Worm (Caenorhabditis elegans) whole organism, early embryonic: ENCODE data around the gene mul-1.
"Not testable (repeated sequence)": the region's sequence is repeated elsewhere in the genome, so short reads cannot be mapped to it uniquely, and the experiment has no call there.

Experiments
- B0310.2 ChIP-seq: sonication (generic microtip); optimal IDR thresholded peaks from 2 replicates; lab custom pipeline; 2016; ENCODE audit warnings: mild to moderate bottlenecking, missing genetic modification characterization, missing compliant biosample characterization
- F13C5.2 ChIP-seq: sonication (generic microtip); optimal IDR thresholded peaks from 2 replicates; lab custom pipeline; 2017; ENCODE audit warnings: mild to moderate bottlenecking, missing genetic modification characterization, inconsistent platforms, missing compliant biosample characterization
- aly-1 ChIP-seq: sonication (generic microtip); optimal IDR thresholded peaks from 2 replicates; lab custom pipeline; 2016; ENCODE audit warnings: missing genetic modification characterization, missing compliant biosample characterization
- ama-1 ChIP-seq: fragments of 150-350 bp; optimal IDR thresholded peaks from 2 replicates; lab custom pipeline; 2014
- ceh-13 ChIP-seq: fragments of 200-800 bp; sonication (Bioruptor generic); optimal IDR thresholded peaks from 2 replicates; lab custom pipeline; 2018; ENCODE audit warnings: mild to moderate bottlenecking, missing genetic modification characterization, missing compliant biosample characterization
- ceh-36 ChIP-seq: sonication (generic microtip); optimal IDR thresholded peaks from 2 replicates; lab custom pipeline; 2016; ENCODE audit warnings: missing genetic modification characterization, inconsistent platforms, missing compliant biosample characterization
- ets-7 ChIP-seq: sonication (generic microtip); optimal IDR thresholded peaks from 2 replicates; lab custom pipeline; 2016; ENCODE audit warnings: missing genotype, missing genetic modification characterization, missing compliant biosample characterization
- flt-1 ChIP-seq: fragments of 200-800 bp; sonication (Bioruptor generic); IDR thresholded peaks from 2 replicates; pipeline ENCODE4 v1.3.6; 2022; ENCODE audit warnings: missing genetic modification characterization, missing compliant biosample characterization
- hmbx-1 ChIP-seq: sonication (generic microtip); optimal IDR thresholded peaks from 2 replicates; lab custom pipeline; 2016; ENCODE audit warnings: mild to moderate bottlenecking, missing genetic modification characterization, missing compliant biosample characterization
- hmg-4 ChIP-seq: fragments of 200-800 bp; sonication (Bioruptor generic); optimal IDR thresholded peaks from 2 replicates; lab custom pipeline; 2018; ENCODE audit warnings: mild to moderate bottlenecking, missing genetic modification characterization, missing compliant biosample characterization
- hnd-1 ChIP-seq: sonication (generic microtip); optimal IDR thresholded peaks from 2 replicates; lab custom pipeline; 2016; ENCODE audit warnings: missing genetic modification characterization, missing compliant biosample characterization
- pes-1 ChIP-seq: fragments of 200-800 bp; sonication (Bioruptor generic); IDR thresholded peaks from 2 replicates; pipeline ENCODE4 v1.3.6; 2022; ENCODE audit warnings: missing genetic modification reagents, missing genetic modification characterization, missing compliant biosample characterization
- scrt-1 ChIP-seq: fragments of 200-800 bp; sonication (Bioruptor generic); IDR thresholded peaks from 2 replicates; pipeline ENCODE4 v1.3.6; 2022; ENCODE audit warnings: missing genetic modification characterization, missing compliant biosample characterization
- sea-1 ChIP-seq: fragments of 200-800 bp; sonication (Bioruptor generic); conservative IDR thresholded peaks from 2 replicates; pipeline ENCODE4 v1.3.6; 2022; ENCODE audit warnings: missing genetic modification characterization, missing compliant biosample characterization
- tbx-11 ChIP-seq: fragments of 200-800 bp; sonication (Bioruptor generic); IDR thresholded peaks from 2 replicates; pipeline ENCODE4 v1.3.6; 2022; ENCODE audit warnings: missing genetic modification characterization, missing compliant biosample characterization
- tbx-37 ChIP-seq: fragments of 200-800 bp; sonication (Bioruptor generic); conservative IDR thresholded peaks from 2 replicates; pipeline ENCODE4 v1.3.6; 2022; ENCODE audit warnings: missing genetic modification reagents, missing genetic modification characterization, missing compliant biosample characterization
- tra-4 ChIP-seq: sonication (generic microtip); optimal IDR thresholded peaks from 2 replicates; lab custom pipeline; 2017; ENCODE audit warnings: missing genetic modification characterization, missing compliant biosample characterization

The mul-1 gene

DNA sequence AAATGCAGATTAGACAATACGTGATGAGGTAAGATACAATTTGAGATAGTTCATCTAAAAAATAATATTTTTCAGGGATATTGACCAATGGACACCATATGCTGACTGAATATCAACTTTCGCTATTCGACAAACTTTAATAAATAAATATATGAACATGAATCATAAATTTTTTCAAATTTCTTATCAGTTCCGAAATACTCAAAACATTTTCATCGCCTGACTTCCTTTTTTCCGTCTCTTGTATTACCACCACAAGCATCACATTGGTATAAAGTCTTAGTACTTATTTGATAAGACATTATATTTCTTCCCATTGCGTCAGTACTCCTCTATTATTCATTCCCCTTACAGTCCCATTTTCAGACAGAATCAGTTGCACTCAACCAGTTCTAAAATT, 29.2 kb upstream of the mul-1 start, which contains the start of the genes K08D10.10 and R07C12.1:
K08D10.10 (plus strand) TSS at position 93 of the 400 bp plus-strand sequence.
R07C12.1 (plus strand) TSS at position 314 of the 400 bp plus-strand sequence.
- TF ChIP-seq hnd-1 (tag; lab: Kevin White, UChicago) (no peak), hmbx-1 (no peak), sea-1 (GFP tag; lab: Robert Waterston, UW) (no peak), hmg-4 (no peak)

- TF ChIP-seq F13C5.2 = no peak
- TF ChIP-seq ama-1 (lab: Kevin White, UChicago) = no peak
- no peak for TF ChIP-seq scrt-1 (GFP tag; lab: Robert Waterston, UW)
- no peak for TF ChIP-seq tbx-37
Measured at ce11 chrIV:4150138-4150537, 27.2 kb upstream of the mul-1 start.

ce11 chrIV:4147891-4148290, 24.9 kb upstream of the mul-1 start:
- TF ChIP-seq tra-4 (tag; lab: Kevin White, UChicago) (no peak), scrt-1 (GFP tag; lab: Robert Waterston, UW) (no peak), hmg-4 (no peak), ceh-36 (tag; lab: Kevin White, UChicago) (no peak), sea-1 (GFP tag; lab: Robert Waterston, UW) (no peak), B0310.2 (no peak), aly-1 (tag; lab: Kevin White, UChicago) (no peak), hnd-1 (tag; lab: Kevin White, UChicago) (no peak), ets-7 (tag; lab: Kevin White, UChicago) (no peak), tbx-37 (no peak), flt-1 (GFP tag; lab: Robert Waterston, UW) (no peak), ceh-13 (GFP tag; lab: Kevin White, UChicago) (no peak), pes-1 (GFP tag; lab: Robert Waterston, UW) (no peak), hmbx-1 (no peak)

ce11 chrIV:4144784-4145183, 21.8 kb upstream of the mul-1 start, which contains the start of gene R07C12.3:
R07C12.3 (plus strand) TSS chrIV:4145084.
- TF ChIP-seq ceh-36 (tag; lab: Kevin White, UChicago) = no peak
- TF ChIP-seq ets-7 (tag; lab: Kevin White, UChicago) = no peak
- TF ChIP-seq F13C5.2 = no peak
- no peak for TF ChIP-seq hmbx-1
- TF ChIP-seq ama-1 (lab: Kevin White, UChicago) = no peak
- TF ChIP-seq pes-1 (GFP tag; lab: Robert Waterston, UW) = no peak
- no peak for TF ChIP-seq hmg-4
- no peak for TF ChIP-seq tra-4 (tag; lab: Kevin White, UChicago)
- TF ChIP-seq hnd-1 (tag; lab: Kevin White, UChicago) = no peak
- TF ChIP-seq scrt-1 (GFP tag; lab: Robert Waterston, UW) = no peak
- no peak for TF ChIP-seq flt-1 (GFP tag; lab: Robert Waterston, UW)
- no peak for TF ChIP-seq B0310.2
- TF ChIP-seq aly-1 (tag; lab: Kevin White, UChicago) = no peak
- TF ChIP-seq tbx-37 = no peak
- no peak for TF ChIP-seq sea-1 (GFP tag; lab: Robert Waterston, UW)
- TF ChIP-seq tbx-11 (GFP tag; lab: Robert Waterston, UW) = no peak
- TF ChIP-seq ceh-13 (GFP tag; lab: Kevin White, UChicago) = no peak

ce11 chrIV:4142986-4143385, 20.0 kb upstream of the mul-1 start, which contains the start of gene F49F1.12:
F49F1.12 (minus strand) TSS chrIV:4143086.
- not testable (repeated sequence) for TF ChIP-seq hnd-1 (tag; lab: Kevin White, UChicago); ets-7 (tag; lab: Kevin White, UChicago); tbx-37

ce11 chrIV:4141311-4141710, 18.3 kb upstream of the mul-1 start, which contains the start of gene F49F1.11:
F49F1.11 (minus strand) TSS chrIV:4141411.
- TF ChIP-seq ets-7 (tag; lab: Kevin White, UChicago) (no peak), ceh-36 (tag; lab: Kevin White, UChicago) (no peak), flt-1 (GFP tag; lab: Robert Waterston, UW) (no peak)

DNA sequence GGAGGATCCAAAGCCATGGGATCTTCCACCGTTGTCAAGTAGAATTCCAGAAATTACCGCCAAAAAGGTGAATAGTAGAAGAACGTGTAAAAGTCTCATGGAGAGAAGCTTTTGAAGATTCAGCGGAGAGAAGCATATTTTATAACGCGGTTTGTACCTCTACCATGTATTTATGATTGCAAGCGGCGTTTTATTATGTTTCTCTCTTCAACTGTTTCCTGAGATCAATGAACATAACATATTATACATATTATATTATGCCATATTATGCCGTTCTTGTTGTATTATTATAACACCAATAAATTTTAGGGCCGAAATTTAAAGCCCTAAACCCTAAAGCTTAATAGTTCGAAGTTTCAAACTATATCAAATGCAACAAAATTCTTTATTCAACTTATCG, 17.3 kb upstream of the mul-1 start, which contains the start of gene F49F1.18:
F49F1.18 (minus strand) TSS at position 101 of the 400 bp plus-strand sequence.
- TF ChIP-seq pes-1 (GFP tag; lab: Robert Waterston, UW) (no peak), hmbx-1 (no peak), tbx-11 (GFP tag; lab: Robert Waterston, UW) (no peak), tbx-37 (no peak), F13C5.2 (no peak)

DNA sequence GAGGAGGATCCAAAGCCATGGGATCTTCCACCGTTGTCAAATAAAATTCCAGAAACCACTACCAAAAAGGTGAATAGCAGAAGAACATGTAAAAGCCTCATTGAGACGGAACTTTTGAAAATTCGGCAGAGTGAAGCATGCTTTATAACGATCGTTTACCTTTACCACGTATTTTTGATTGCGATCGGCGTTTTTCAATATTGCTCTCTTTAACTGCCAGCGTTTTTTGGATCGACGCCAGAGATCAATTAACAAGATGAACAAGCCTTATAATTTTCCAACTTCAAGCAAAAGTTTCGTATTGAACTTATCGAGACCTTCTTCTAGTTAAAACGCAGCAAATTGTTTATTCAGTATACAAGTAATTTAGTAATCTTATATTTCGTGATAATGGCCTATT, 16.1 kb upstream of the mul-1 start, which contains the start of gene F49F1.10:
F49F1.10 (minus strand) TSS at position 101 of the 400 bp plus-strand sequence.
- TF ChIP-seq tra-4 (tag; lab: Kevin White, UChicago) (no peak), B0310.2 (no peak), scrt-1 (GFP tag; lab: Robert Waterston, UW) (no peak), hmbx-1 (no peak), ceh-13 (GFP tag; lab: Kevin White, UChicago) (no peak), hnd-1 (tag; lab: Kevin White, UChicago) (no peak), sea-1 (GFP tag; lab: Robert Waterston, UW) (no peak), hmg-4 (no peak), F13C5.2 (no peak), ceh-36 (tag; lab: Kevin White, UChicago) (no peak), ets-7 (tag; lab: Kevin White, UChicago) (no peak), ama-1 (lab: Kevin White, UChicago) (no peak)

- no peak for TF ChIP-seq flt-1 (GFP tag; lab: Robert Waterston, UW)
- TF ChIP-seq tbx-37 = no peak
- TF ChIP-seq aly-1 (tag; lab: Kevin White, UChicago) = no peak
- no peak for TF ChIP-seq pes-1 (GFP tag; lab: Robert Waterston, UW)
- no peak for TF ChIP-seq B0310.2
- no peak for TF ChIP-seq hmg-4
- TF ChIP-seq scrt-1 (GFP tag; lab: Robert Waterston, UW) = no peak
- no peak for TF ChIP-seq F13C5.2
- no peak for TF ChIP-seq ceh-36 (tag; lab: Kevin White, UChicago)
- TF ChIP-seq ama-1 (lab: Kevin White, UChicago) = no peak
- no peak for TF ChIP-seq ets-7 (tag; lab: Kevin White, UChicago)
- TF ChIP-seq sea-1 (GFP tag; lab: Robert Waterston, UW) = no peak
- TF ChIP-seq ceh-13 (GFP tag; lab: Kevin White, UChicago) = no peak
- no peak for TF ChIP-seq hmbx-1
- TF ChIP-seq tra-4 (tag; lab: Kevin White, UChicago) = no peak
- TF ChIP-seq hnd-1 (tag; lab: Kevin White, UChicago) = no peak
- TF ChIP-seq tbx-11 (GFP tag; lab: Robert Waterston, UW) = no peak
Measured at ce11 chrIV:4137472-4137871, 14.5 kb upstream of the mul-1 start, which contains the start of gene F49F1.9. F49F1.9 (minus strand) TSS chrIV:4137572.
